Fruit fly (Drosophila melanogaster) whole organism, prepupa: ENCODE measurements around the gene dpr19.

Source experiments
- Blimp-1 ChIP-seq: fragments of 200-800 bp; sonication (Bioruptor generic); optimal IDR thresholded peaks from 3 replicates; lab custom pipeline; 2017; ENCODE audit warnings: missing biosample characterization, missing genetic modification characterization, mild to moderate bottlenecking, moderate library complexity, missing genetic modification reagents
- CG10631 ChIP-seq: fragments of 200-800 bp; sonication (Bioruptor generic); optimal IDR thresholded peaks from 2 replicates; lab custom pipeline; 2016; ENCODE audit warnings: missing biosample characterization, missing genetic modification characterization
- CG10669 ChIP-seq: fragments of 200-800 bp; sonication (Bioruptor generic); optimal IDR thresholded peaks from 3 replicates; lab custom pipeline; 2018; ENCODE audit warnings: missing biosample characterization, mild to moderate bottlenecking, missing genetic modification characterization, moderate library complexity
- CG11294 ChIP-seq: fragments of 200-800 bp; sonication (Bioruptor generic); IDR thresholded peaks from 2 replicates; pipeline ENCODE4 v1.3.6; 2022; ENCODE audit warnings: missing biosample characterization, missing genetic modification characterization
- CG11762 ChIP-seq: fragments of 200-800 bp; sonication (Bioruptor generic); optimal IDR thresholded peaks from 3 replicates; lab custom pipeline; 2016; ENCODE audit warnings: missing biosample characterization, missing genetic modification characterization; ENCODE audit not compliant: insufficient read depth
- CG11902 ChIP-seq: fragments of 200-800 bp; sonication (Bioruptor generic); optimal IDR thresholded peaks from 3 replicates; lab custom pipeline; 2016; ENCODE audit warnings: missing biosample characterization, missing genetic modification characterization
- CG15336 ChIP-seq: fragments of 200-800 bp; sonication (Bioruptor generic); IDR thresholded peaks from 2 replicates; pipeline ENCODE4 v1.3.6; 2022; ENCODE audit warnings: missing biosample characterization, missing genetic modification characterization
- CG1621 ChIP-seq: fragments of 200-800 bp; sonication (Bioruptor generic); optimal IDR thresholded peaks from 3 replicates; lab custom pipeline; 2018; ENCODE audit warnings: missing biosample characterization, mild to moderate bottlenecking, missing genetic modification characterization
- CG16779 ChIP-seq: fragments of 200-800 bp; sonication (Bioruptor generic); optimal IDR thresholded peaks from 3 replicates; lab custom pipeline; 2017; ENCODE audit warnings: missing biosample characterization, mild to moderate bottlenecking, missing genetic modification characterization
- CG3032 ChIP-seq: fragments of 200-800 bp; optimal IDR thresholded peaks from 2 replicates; lab custom pipeline; 2019; ENCODE audit warnings: missing biosample characterization, mild to moderate bottlenecking, missing genetic modification characterization, moderate library complexity
- CG31627 ChIP-seq: fragments of 200-800 bp; sonication (Bioruptor generic); optimal IDR thresholded peaks from 3 replicates; lab custom pipeline; 2016; ENCODE audit warnings: missing biosample characterization, missing genetic modification characterization
- CG32006 ChIP-seq: fragments of 200-800 bp; sonication (Bioruptor generic); optimal IDR thresholded peaks from 3 replicates; lab custom pipeline; 2017; ENCODE audit warnings: missing biosample characterization, mild to moderate bottlenecking, missing genetic modification characterization
- CG34406 ChIP-seq: fragments of 200-800 bp; sonication (Bioruptor generic); optimal IDR thresholded peaks from 3 replicates; lab custom pipeline; 2016; ENCODE audit warnings: missing biosample characterization, missing genetic modification characterization
- CG4318 ChIP-seq: fragments of 200-800 bp; sonication (Bioruptor generic); optimal IDR thresholded peaks from 3 replicates; lab custom pipeline; 2017; ENCODE audit warnings: missing biosample characterization, mild to moderate bottlenecking, missing genetic modification characterization
- CG6163 ChIP-seq: fragments of 200-800 bp; sonication (Bioruptor generic); IDR thresholded peaks from 3 replicates; pipeline ENCODE4 v1.3.6; 2022; ENCODE audit warnings: missing biosample characterization, missing genetic modification characterization
- CG6276 ChIP-seq: fragments of 200-800 bp; sonication (Bioruptor generic); optimal IDR thresholded peaks from 2 replicates; lab custom pipeline; 2017; ENCODE audit warnings: missing biosample characterization, mild to moderate bottlenecking, missing genetic modification characterization
- CG6792 ChIP-seq: fragments of 200-800 bp; sonication (Bioruptor generic); optimal IDR thresholded peaks from 3 replicates; lab custom pipeline; 2016; ENCODE audit warnings: missing biosample characterization, missing genetic modification characterization
- CG6808 ChIP-seq: fragments of 200-800 bp; sonication (Bioruptor generic); optimal IDR thresholded peaks from 3 replicates; lab custom pipeline; 2017; ENCODE audit warnings: missing biosample characterization, missing genetic modification characterization, mild to moderate bottlenecking, moderate library complexity, missing genetic modification reagents
- CG6854 ChIP-seq: fragments of 200-800 bp; sonication (Bioruptor generic); optimal IDR thresholded peaks from 2 replicates; lab custom pipeline; 2017; ENCODE audit warnings: missing biosample characterization, mild to moderate bottlenecking, missing genetic modification characterization
- CG8119 ChIP-seq: fragments of 200-800 bp; sonication (Bioruptor generic); IDR thresholded peaks from 3 replicates; pipeline ENCODE4 v1.3.6; 2022; ENCODE audit warnings: missing biosample characterization, missing genetic modification characterization
- CG8319 ChIP-seq: fragments of 200-800 bp; sonication (Bioruptor generic); optimal IDR thresholded peaks from 3 replicates; lab custom pipeline; 2016; ENCODE audit warnings: missing biosample characterization, missing genetic modification characterization
- CG8632 ChIP-seq: fragments of 200-800 bp; sonication (Bioruptor generic); optimal IDR thresholded peaks from 3 replicates; lab custom pipeline; 2016; ENCODE audit warnings: missing biosample characterization, missing genetic modification characterization
- CG9139 ChIP-seq: fragments of 200-800 bp; sonication (Bioruptor generic); optimal IDR thresholded peaks from 3 replicates; lab custom pipeline; 2017; ENCODE audit warnings: missing biosample characterization, mild to moderate bottlenecking, missing genetic modification characterization
- Eip75B ChIP-seq: fragments of 200-800 bp; sonication (Bioruptor generic); optimal IDR thresholded peaks from 3 replicates; lab custom pipeline; 2016; ENCODE audit warnings: missing biosample characterization, missing genetic modification characterization
- Eip78C ChIP-seq: fragments of 200-800 bp; sonication (Bioruptor generic); peaks from one replicate; lab custom pipeline; 2016; ENCODE audit warnings: missing biosample characterization, missing genetic modification characterization
- Eip93F ChIP-seq: fragments of 200-800 bp; sonication (Bioruptor generic); optimal IDR thresholded peaks from 2 replicates; lab custom pipeline; 2016; ENCODE audit warnings: missing biosample characterization, mild to moderate bottlenecking, missing genetic modification characterization
- Ets21C ChIP-seq: fragments of 200-800 bp; sonication (Bioruptor generic); optimal IDR thresholded peaks from 3 replicates; lab custom pipeline; 2016; ENCODE audit warnings: missing biosample characterization, missing genetic modification characterization
- Ets96B ChIP-seq: fragments of 200-800 bp; optimal IDR thresholded peaks from 2 replicates; lab custom pipeline; 2019; ENCODE audit warnings: missing biosample characterization, mild to moderate bottlenecking, missing genetic modification characterization, moderate library complexity
- Gug ChIP-seq: fragments of 200-800 bp; sonication (Bioruptor generic); IDR thresholded peaks from 2 replicates; pipeline ENCODE4 v1.3.6; 2022; ENCODE audit warnings: missing biosample characterization, missing genetic modification characterization
- Hr38 ChIP-seq: sonication (Bioruptor generic); optimal IDR thresholded peaks from 2 replicates; lab custom pipeline; 2016; ENCODE audit warnings: missing biosample characterization, missing genetic modification characterization
- Hr4 ChIP-seq: fragments of 200-800 bp; sonication (Bioruptor generic); optimal IDR thresholded peaks from 3 replicates; lab custom pipeline; 2016; ENCODE audit warnings: missing biosample characterization, missing genetic modification characterization
- Lpt ChIP-seq: fragments of 200-800 bp; sonication (Bioruptor generic); optimal IDR thresholded peaks from 3 replicates; lab custom pipeline; 2016; ENCODE audit warnings: missing biosample characterization, missing genetic modification characterization
- Met ChIP-seq: fragments of 200-800 bp; sonication (Bioruptor generic); optimal IDR thresholded peaks from 3 replicates; lab custom pipeline; 2016; ENCODE audit warnings: missing biosample characterization, missing genetic modification characterization
- Smox ChIP-seq: fragments of 200-800 bp; sonication (Bioruptor generic); optimal IDR thresholded peaks from 3 replicates; lab custom pipeline; 2016; ENCODE audit warnings: missing biosample characterization, missing genetic modification characterization
- Sox102F ChIP-seq: fragments of 200-800 bp; sonication (Bioruptor generic); optimal IDR thresholded peaks from 2 replicates; lab custom pipeline; 2016; ENCODE audit warnings: missing biosample characterization, mild to moderate bottlenecking, missing genetic modification characterization
- Sox14 ChIP-seq: fragments of 200-800 bp; sonication (Bioruptor generic); optimal IDR thresholded peaks from 3 replicates; lab custom pipeline; 2016; ENCODE audit warnings: missing biosample characterization, missing genetic modification characterization
- Sox15 ChIP-seq: fragments of 200-800 bp; sonication (Bioruptor generic); optimal IDR thresholded peaks from 3 replicates; lab custom pipeline; 2016; ENCODE audit warnings: missing biosample characterization, missing genetic modification characterization
- achi ChIP-seq: fragments of 200-800 bp; sonication (Bioruptor generic); optimal IDR thresholded peaks from 3 replicates; lab custom pipeline; 2016; ENCODE audit warnings: missing biosample characterization, missing genetic modification characterization
- acj6 ChIP-seq: fragments of 200-800 bp; sonication (Bioruptor generic); optimal IDR thresholded peaks from 3 replicates; lab custom pipeline; 2016; ENCODE audit warnings: missing biosample characterization, missing genetic modification characterization
- cyc ChIP-seq: fragments of 200-800 bp; sonication (Bioruptor generic); optimal IDR thresholded peaks from 3 replicates; lab custom pipeline; 2016; ENCODE audit warnings: missing biosample characterization, missing genetic modification characterization
- dac ChIP-seq: fragments of 200-800 bp; sonication (Bioruptor generic); optimal IDR thresholded peaks from 2 replicates; lab custom pipeline; 2017; ENCODE audit warnings: missing biosample characterization, mild to moderate bottlenecking, missing genetic modification characterization
- dsx ChIP-seq: fragments of 200-800 bp; optimal IDR thresholded peaks from 3 replicates; lab custom pipeline; 2019; ENCODE audit warnings: missing biosample characterization, mild to moderate bottlenecking, missing genetic modification characterization, moderate library complexity; ENCODE audit not compliant: poor library complexity, severe bottlenecking
- eg ChIP-seq: fragments of 200-800 bp; sonication (Bioruptor generic); IDR thresholded peaks from 3 replicates; pipeline ENCODE4 v1.3.6; 2022; ENCODE audit warnings: missing biosample characterization, missing genetic modification characterization
- esn ChIP-seq: fragments of 200-800 bp; sonication (Bioruptor generic); optimal IDR thresholded peaks from 2 replicates; lab custom pipeline; 2016; ENCODE audit warnings: missing biosample characterization, mild to moderate bottlenecking, missing genetic modification characterization, moderate library complexity
- fd59A ChIP-seq: fragments of 200-800 bp; sonication (Bioruptor generic); optimal IDR thresholded peaks from 2 replicates; lab custom pipeline; 2017; ENCODE audit warnings: missing biosample characterization, mild to moderate bottlenecking, missing genetic modification characterization, missing genetic modification reagents
- fkh ChIP-seq: fragments of 200-800 bp; sonication (Bioruptor generic); optimal IDR thresholded peaks from 3 replicates; lab custom pipeline; 2017; ENCODE audit warnings: missing biosample characterization, mild to moderate bottlenecking, missing genetic modification characterization, moderate library complexity
- lz ChIP-seq: fragments of 200-800 bp; sonication (Bioruptor generic); optimal IDR thresholded peaks from 3 replicates; lab custom pipeline; 2016; ENCODE audit warnings: missing biosample characterization, missing genetic modification characterization
- pdm3 ChIP-seq: fragments of 200-800 bp; sonication (Bioruptor generic); optimal IDR thresholded peaks from 3 replicates; lab custom pipeline; 2016; ENCODE audit warnings: missing biosample characterization, missing genetic modification characterization
- salr ChIP-seq, 2 experiments: fragments of 200-800 bp; sonication (Bioruptor generic); optimal IDR thresholded peaks; 3 replicates each; lab custom pipeline; 2016 to 2018; ENCODE audit warnings: missing biosample characterization in 2 of 2, missing genetic modification characterization in 2 of 2, mild to moderate bottlenecking in 1 of 2
- spab ChIP-seq: fragments of 200-800 bp; sonication (Bioruptor generic); optimal IDR thresholded peaks from 2 replicates; lab custom pipeline; 2017; ENCODE audit warnings: missing biosample characterization, mild to moderate bottlenecking, missing genetic modification characterization, missing genetic modification reagents
- ss ChIP-seq, 2 experiments: fragments of 200-800 bp; sonication (Bioruptor generic); optimal IDR thresholded peaks; 2 replicates in 1 of 2; 3 replicates in 1 of 2; lab custom pipeline; 2017 to 2018; ENCODE audit warnings: mild to moderate bottlenecking in 2 of 2, missing biosample characterization in 2 of 2, missing genetic modification characterization in 2 of 2, moderate library complexity in 1 of 2
- svp ChIP-seq: fragments of 200-800 bp; sonication (Bioruptor generic); peaks from one replicate; lab custom pipeline; 2016; ENCODE audit warnings: missing biosample characterization, missing genetic modification characterization
- topi ChIP-seq: fragments of 200-800 bp; sonication (Bioruptor generic); optimal IDR thresholded peaks from 3 replicates; lab custom pipeline; 2016; ENCODE audit warnings: missing biosample characterization, missing genetic modification characterization

Gene dpr19

dm6 chr2L:10334854-10335277, 41.1 kb upstream of the dpr19 start:
- peak; percentile 38 for TF ChIP-seq Met (GFP tag; lab: Kevin White, UChicago)
- TF ChIP-seq Gug (GFP tag; lab: Robert Waterston, UW), result no peak
- TF ChIP-seq CG9139 (GFP tag; lab: Kevin White, UChicago), result no peak
- peak; percentile 33 for TF ChIP-seq CG10669 (GFP tag; lab: Kevin White, UChicago)
- no peak for TF ChIP-seq fd59A (GFP tag; lab: Kevin White, UChicago)
- no peak for TF ChIP-seq CG11294 (GFP tag; lab: Robert Waterston, UW)
- TF ChIP-seq CG8119 (GFP tag; lab: Robert Waterston, UW), result peak; percentile 58; the same call in 2 of the 3 replicates
- TF ChIP-seq CG34406 (GFP tag; lab: Kevin White, UChicago), result no peak
- TF ChIP-seq Eip93F (GFP tag; lab: Kevin White, UChicago), result peak; percentile 23
- no peak for TF ChIP-seq Blimp-1 (GFP tag; lab: Kevin White, UChicago)
- no peak for TF ChIP-seq lz (GFP tag; lab: Kevin White, UChicago)
- no peak for TF ChIP-seq CG11762 (GFP tag; lab: Kevin White, UChicago)
- no peak for TF ChIP-seq CG6792 (GFP tag; lab: Kevin White, UChicago)
- TF ChIP-seq CG6276, result no peak
- no peak for TF ChIP-seq CG8319 (GFP tag; lab: Kevin White, UChicago)
- no peak for TF ChIP-seq CG11902 (GFP tag; lab: Kevin White, UChicago)
- no peak for TF ChIP-seq CG10631 (GFP tag; lab: Kevin White, UChicago)
- peak; percentile 34 for TF ChIP-seq CG1621 (tag; lab: Kevin White, UChicago)
- TF ChIP-seq topi, result peak; percentile 17
- no peak for TF ChIP-seq CG6808
- TF ChIP-seq CG6163 (GFP tag; lab: Robert Waterston, UW), result no peak
- TF ChIP-seq cyc (GFP tag; lab: Kevin White, UChicago), result no peak
- peak; percentile 73 for TF ChIP-seq svp (GFP tag; lab: Kevin White, UChicago)
- TF ChIP-seq Ets96B (tag; lab: Kevin White, UChicago), result peak; percentile 9
- no peak for TF ChIP-seq CG4318 (GFP tag; lab: Kevin White, UChicago)
- TF ChIP-seq CG15336 (GFP tag; lab: Robert Waterston, UW), result peak; percentile 66
- no peak for TF ChIP-seq salr (GFP tag; optimal IDR thresholded peaks at IDR 0.05; lab: Kevin White, UChicago)
- no peak for TF ChIP-seq eg (GFP tag; lab: Robert Waterston, UW)
- no peak for TF ChIP-seq CG16779
- peak in 1 of 2 experiments; percentile 81 for TF ChIP-seq ss (GFP tag; optimal IDR thresholded peaks at IDR 0.05; lab: Kevin White, UChicago)
- no peak for TF ChIP-seq CG31627 (GFP tag; lab: Kevin White, UChicago)
- no peak for TF ChIP-seq Ets21C (GFP tag; lab: Kevin White, UChicago)
- TF ChIP-seq Smox (GFP tag; lab: Kevin White, UChicago), result no peak
- TF ChIP-seq acj6 (GFP tag; lab: Kevin White, UChicago), result peak; percentile 27
- TF ChIP-seq fkh, result peak; percentile 98
- peak; percentile 85 for TF ChIP-seq Eip78C
- no peak for TF ChIP-seq CG32006 (GFP tag; lab: Kevin White, UChicago)
- no peak for TF ChIP-seq Hr38 (GFP tag; lab: Kevin White, UChicago)
- TF ChIP-seq esn, result peak; percentile 67
- peak; percentile 14 for TF ChIP-seq pdm3 (GFP tag; lab: Kevin White, UChicago)
- no peak for TF ChIP-seq dac (GFP tag; lab: Kevin White, UChicago)
- peak; percentile 61 for TF ChIP-seq CG6854
- TF ChIP-seq dsx, result peak; percentile 18
- peak; percentile 66 for TF ChIP-seq Sox14 (GFP tag; lab: Kevin White, UChicago)
- TF ChIP-seq CG3032 (tag; lab: Kevin White, UChicago), result no peak
- TF ChIP-seq Lpt (GFP tag; lab: Kevin White, UChicago), result peak; percentile 2
- TF ChIP-seq spab, result no peak
- peak; percentile 46 for TF ChIP-seq Eip75B (GFP tag; lab: Kevin White, UChicago)
- no peak for TF ChIP-seq Sox15 (GFP tag; lab: Kevin White, UChicago)
- TF ChIP-seq Sox102F (GFP tag; lab: Kevin White, UChicago), result no peak
- TF ChIP-seq Hr4 (GFP tag; lab: Kevin White, UChicago), result peak; percentile 24
- peak; percentile 32 for TF ChIP-seq achi
- no peak for TF ChIP-seq CG8632 (GFP tag; lab: Kevin White, UChicago)
